Fruit fly (Drosophila melanogaster) whole organism, embryonic: ENCODE measurements around the gene Tlk.

ENCODE experiments used
- BtbVII ChIP-seq: fragments of 200-800 bp; sonication (Bioruptor generic); optimal IDR thresholded peaks from 3 replicates; lab custom pipeline; 2017; ENCODE audit warnings: missing biosample characterization, mild to moderate bottlenecking, missing genetic modification characterization
- CG1024 ChIP-seq: fragments of 200-800 bp; sonication (Bioruptor generic); IDR thresholded peaks from 2 replicates; pipeline ENCODE4 v1.3.6; 2022; ENCODE audit warnings: missing biosample characterization, missing genetic modification characterization
- CG10366 ChIP-seq: fragments of 200-800 bp; sonication (Bioruptor generic); IDR thresholded peaks from 2 replicates; pipeline ENCODE4 v1.3.6; 2022; ENCODE audit warnings: missing biosample characterization, missing genetic modification characterization
- CG10979 ChIP-seq: fragments of 200-800 bp; sonication (Bioruptor generic); optimal IDR thresholded peaks from 2 replicates; lab custom pipeline; 2018; ENCODE audit warnings: missing biosample characterization, mild to moderate bottlenecking, missing genetic modification characterization, moderate library complexity
- CG12104 ChIP-seq: fragments of 200-800 bp; sonication (Bioruptor generic); optimal IDR thresholded peaks from 3 replicates; lab custom pipeline; 2016; ENCODE audit warnings: missing biosample characterization, missing genetic modification characterization
- CG12769 ChIP-seq: fragments of 200-800 bp; sonication (Bioruptor generic); optimal IDR thresholded peaks from 2 replicates; lab custom pipeline; 2019; ENCODE audit warnings: missing biosample characterization, mild to moderate bottlenecking, missing genetic modification characterization, moderate library complexity
- CG12942 ChIP-seq: fragments of 200-800 bp; sonication (Bioruptor generic); optimal IDR thresholded peaks from 3 replicates; lab custom pipeline; 2016; ENCODE audit warnings: missing biosample characterization, missing genetic modification characterization
- CG13287 ChIP-seq: fragments of 200-800 bp; sonication (Bioruptor generic); IDR thresholded peaks from 2 replicates; pipeline ENCODE4 v1.3.6; 2022; ENCODE audit warnings: missing biosample characterization, missing genetic modification characterization; ENCODE audit not compliant: partially characterized antibody
- CG16779 ChIP-seq: fragments of 200-800 bp; sonication (Bioruptor generic); IDR thresholded peaks from 2 replicates; pipeline ENCODE4 v1.3.6; 2022; ENCODE audit warnings: missing biosample characterization, missing genetic modification characterization
- CG16813 ChIP-seq: fragments of 200-800 bp; sonication (Bioruptor generic); IDR thresholded peaks from 3 replicates; pipeline ENCODE4 v1.3.6; 2022; ENCODE audit warnings: missing biosample characterization, missing genetic modification characterization; ENCODE audit not compliant: partially characterized antibody
- CG17385 ChIP-seq: fragments of 200-800 bp; sonication (Bioruptor generic); optimal IDR thresholded peaks from 3 replicates; lab custom pipeline; 2018; ENCODE audit warnings: missing biosample characterization, mild to moderate bottlenecking, missing genetic modification characterization
- CG18262 ChIP-seq: fragments of 200-800 bp; optimal IDR thresholded peaks from 3 replicates; lab custom pipeline; 2019; ENCODE audit warnings: missing biosample characterization, mild to moderate bottlenecking, missing genetic modification characterization, moderate library complexity
- CG31224 ChIP-seq: fragments of 200-800 bp; sonication (Bioruptor generic); IDR thresholded peaks from 2 replicates; pipeline ENCODE4 v1.3.6; 2022; ENCODE audit warnings: missing biosample characterization, missing genetic modification characterization
- CG31441 ChIP-seq: fragments of 200-800 bp; sonication (Bioruptor generic); IDR thresholded peaks from 2 replicates; pipeline ENCODE4 v1.3.6; 2022; ENCODE audit warnings: missing biosample characterization, missing genetic modification characterization
- CG32772 ChIP-seq: fragments of 200-800 bp; sonication (Bioruptor generic); IDR thresholded peaks from 2 replicates; pipeline ENCODE4 v1.3.6; 2022; ENCODE audit warnings: missing biosample characterization, missing genetic modification characterization
- CG3281 ChIP-seq: fragments of 200-800 bp; sonication (Bioruptor generic); optimal IDR thresholded peaks from 3 replicates; lab custom pipeline; 2017; ENCODE audit warnings: missing biosample characterization, mild to moderate bottlenecking, missing genetic modification characterization
- CG42726 ChIP-seq: fragments of 200-800 bp; sonication (Bioruptor generic); IDR thresholded peaks from 2 replicates; pipeline ENCODE4 v1.3.6; 2022; ENCODE audit warnings: missing biosample characterization, missing genetic modification characterization; ENCODE audit not compliant: partially characterized antibody
- CG6272 ChIP-seq: fragments of 200-800 bp; sonication (Bioruptor generic); IDR thresholded peaks from 2 replicates; pipeline ENCODE4 v1.3.6; 2022; ENCODE audit warnings: missing biosample characterization, missing genetic modification characterization
- CG6791 ChIP-seq: fragments of 200-800 bp; sonication (Bioruptor generic); IDR thresholded peaks from 3 replicates; pipeline ENCODE4 v1.3.6; 2022; ENCODE audit warnings: missing biosample characterization, missing genetic modification characterization; ENCODE audit not compliant: partially characterized antibody
- CG7556 ChIP-seq: fragments of 200-800 bp; sonication (Bioruptor generic); optimal IDR thresholded peaks from 2 replicates; lab custom pipeline; 2017; ENCODE audit warnings: missing biosample characterization, mild to moderate bottlenecking, missing genetic modification characterization
- CG8359 ChIP-seq: fragments of 200-800 bp; sonication (Bioruptor generic); optimal IDR thresholded peaks from 2 replicates; lab custom pipeline; 2017; ENCODE audit warnings: missing biosample characterization, mild to moderate bottlenecking, missing genetic modification characterization, borderline replicate concordance
- CG8765 ChIP-seq: fragments of 200-800 bp; sonication (Bioruptor generic); IDR thresholded peaks from 2 replicates; pipeline ENCODE4 v1.3.6; 2022; ENCODE audit warnings: missing biosample characterization, missing genetic modification characterization
- CG9437 ChIP-seq: fragments of 200-800 bp; sonication (Bioruptor generic); optimal IDR thresholded peaks from 2 replicates; lab custom pipeline; 2018; ENCODE audit warnings: missing biosample characterization, mild to moderate bottlenecking, missing genetic modification characterization
- CG9727 ChIP-seq: fragments of 200-800 bp; sonication (Bioruptor generic); optimal IDR thresholded peaks from 3 replicates; lab custom pipeline; 2017; ENCODE audit warnings: missing biosample characterization, mild to moderate bottlenecking, missing genetic modification characterization
- Gug ChIP-seq: fragments of 200-800 bp; sonication (Bioruptor generic); IDR thresholded peaks from 4 replicates; pipeline ENCODE4 v1.3.6; 2022; ENCODE audit warnings: missing biosample characterization, missing genetic modification characterization
- Hr3 ChIP-seq: fragments of 200-800 bp; sonication (Bioruptor generic); optimal IDR thresholded peaks from 3 replicates; lab custom pipeline; 2016; ENCODE audit warnings: missing biosample characterization, missing genetic modification characterization
- Optix ChIP-seq: fragments of 200-800 bp; sonication (Bioruptor generic); IDR thresholded peaks from 3 replicates; pipeline ENCODE4 v1.3.6; 2022; ENCODE audit warnings: missing biosample characterization, missing genetic modification characterization
- Spps ChIP-seq: fragments of 200-800 bp; sonication (Bioruptor generic); optimal IDR thresholded peaks from 2 replicates; lab custom pipeline; 2018; ENCODE audit warnings: missing biosample characterization, mild to moderate bottlenecking, missing genetic modification characterization
- Xrp1 ChIP-seq: fragments of 200-800 bp; sonication (Bioruptor generic); IDR thresholded peaks from 2 replicates; pipeline ENCODE4 v1.3.6; 2022; ENCODE audit warnings: missing biosample characterization, missing genetic modification characterization
- bigmax ChIP-seq: fragments of 200-800 bp; sonication (Bioruptor generic); optimal IDR thresholded peaks from 2 replicates; lab custom pipeline; 2018; ENCODE audit warnings: missing biosample characterization, mild to moderate bottlenecking, missing genetic modification characterization
- cad ChIP-seq: fragments of >200 bp; optimal IDR thresholded peaks from 2 replicates; lab custom pipeline; 2017; ENCODE audit warnings: missing biosample characterization, missing genetic modification characterization
- chm ChIP-seq: fragments of 200-800 bp; sonication (Bioruptor generic); IDR thresholded peaks from 2 replicates; pipeline ENCODE4 v1.3.6; 2022; ENCODE audit warnings: missing biosample characterization, missing genetic modification characterization
- dmrt99B ChIP-seq: fragments of 200-800 bp; sonication (Bioruptor generic); optimal IDR thresholded peaks from 2 replicates; lab custom pipeline; 2018; ENCODE audit warnings: missing biosample characterization, mild to moderate bottlenecking, missing genetic modification characterization, moderate library complexity
- emc ChIP-seq: fragments of 200-800 bp; sonication (Bioruptor generic); optimal IDR thresholded peaks from 2 replicates; lab custom pipeline; 2016; ENCODE audit warnings: missing biosample characterization, missing genetic modification characterization
- fd3F ChIP-seq: fragments of 200-800 bp; sonication (Bioruptor generic); optimal IDR thresholded peaks from 2 replicates; lab custom pipeline; 2018; ENCODE audit warnings: missing biosample characterization, mild to moderate bottlenecking, missing genetic modification characterization, moderate library complexity
- fd96Cb ChIP-seq: fragments of 200-800 bp; sonication (Bioruptor generic); optimal IDR thresholded peaks from 2 replicates; lab custom pipeline; 2018; ENCODE audit warnings: missing biosample characterization, mild to moderate bottlenecking, missing genetic modification characterization, moderate library complexity
- grn ChIP-seq: fragments of 200-800 bp; sonication (Bioruptor generic); optimal IDR thresholded peaks from 3 replicates; lab custom pipeline; 2017; ENCODE audit warnings: missing biosample characterization, missing genetic modification characterization
- gro ChIP-seq: fragments of 200-800 bp; sonication (Bioruptor generic); optimal IDR thresholded peaks from 2 replicates; lab custom pipeline; 2016; ENCODE audit warnings: missing biosample characterization, missing genetic modification characterization
- gt ChIP-seq: fragments of 200-800 bp; sonication (Bioruptor generic); IDR thresholded peaks from 2 replicates; pipeline ENCODE4 v1.3.6; 2022; ENCODE audit warnings: missing biosample characterization, missing genetic modification characterization
- ham ChIP-seq: fragments of 200-800 bp; sonication (Bioruptor generic); IDR thresholded peaks from 2 replicates; pipeline ENCODE4 v1.3.6; 2022; ENCODE audit warnings: missing biosample characterization, missing genetic modification characterization
- hbn ChIP-seq: fragments of 200-800 bp; sonication (Bioruptor generic); IDR thresholded peaks from 2 replicates; pipeline ENCODE4 v1.3.6; 2022; ENCODE audit warnings: missing biosample characterization, missing genetic modification characterization; ENCODE audit not compliant: partially characterized antibody
- jumu ChIP-seq: fragments of 200-800 bp; sonication (Bioruptor generic); optimal IDR thresholded peaks from 3 replicates; lab custom pipeline; 2016; ENCODE audit warnings: missing biosample characterization, missing genetic modification characterization
- kay ChIP-seq: fragments of 200-800 bp; sonication (Bioruptor generic); optimal IDR thresholded peaks from 2 replicates; lab custom pipeline; 2016; ENCODE audit warnings: missing biosample characterization, missing genetic modification characterization
- luna ChIP-seq: fragments of 200-800 bp; sonication (Bioruptor generic); optimal IDR thresholded peaks from 2 replicates; lab custom pipeline; 2016; ENCODE audit warnings: missing biosample characterization, missing genetic modification characterization
- odd ChIP-seq: fragments of 200-800 bp; sonication (Bioruptor generic); optimal IDR thresholded peaks from 2 replicates; lab custom pipeline; 2017; ENCODE audit warnings: missing biosample characterization, mild to moderate bottlenecking, missing genetic modification characterization
- org-1 ChIP-seq: fragments of 200-800 bp; sonication (Bioruptor generic); optimal IDR thresholded peaks from 2 replicates; lab custom pipeline; 2017; ENCODE audit warnings: missing biosample characterization, missing genetic modification characterization
- pita ChIP-seq: fragments of 200-800 bp; sonication (Bioruptor generic); optimal IDR thresholded peaks from 2 replicates; lab custom pipeline; 2017; ENCODE audit warnings: missing biosample characterization, mild to moderate bottlenecking, missing genetic modification characterization
- sens ChIP-seq: fragments of 200-800 bp; sonication (Bioruptor generic); peaks from one replicate; lab custom pipeline; 2016; ENCODE audit warnings: missing biosample characterization, missing genetic modification characterization
- unpg ChIP-seq: fragments of 200-800 bp; sonication (Bioruptor generic); optimal IDR thresholded peaks from 3 replicates; lab custom pipeline; 2018; ENCODE audit warnings: missing biosample characterization, mild to moderate bottlenecking, missing genetic modification characterization, moderate library complexity
- vvl ChIP-seq: fragments of 200-800 bp; sonication (Bioruptor generic); IDR thresholded peaks from 2 replicates; pipeline ENCODE4 v1.3.6; 2022; ENCODE audit warnings: missing biosample characterization, missing genetic modification characterization

The Tlk gene

dm6 chrX:3742002-3742722 lies 22.4 kb downstream of the Tlk start (continued):
- TF ChIP-seq CG42726 (GFP tag; lab: Robert Waterston, UW) (no peak), CG9437 (GFP tag; lab: Kevin White, UChicago) (peak; percentile 92), Spps (tag; lab: Kevin White, UChicago) (peak; percentile 99), CG12104 (GFP tag; lab: Kevin White, UChicago) (peak; percentile 99), CG32772 (GFP tag; lab: Robert Waterston, UW) (peak; percentile 99), vvl (GFP tag; lab: Robert Waterston, UW) (peak; percentile 100), CG12942 (GFP tag; lab: Kevin White, UChicago) (peak; percentile 99), CG8765 (peak; percentile 99), hbn (GFP tag; lab: Robert Waterston, UW) (no peak), CG9727 (GFP tag; lab: Kevin White, UChicago) (peak; percentile 100), CG8359 (GFP tag; lab: Kevin White, UChicago) (peak; percentile 96), CG10979 (tag; lab: Kevin White, UChicago) (peak; percentile 99), CG16779 (peak; percentile 99), kay (peak; percentile 99), Gug (GFP tag; lab: Robert Waterston, UW) (peak; percentile 99), dmrt99B (tag; lab: Kevin White, UChicago) (peak; percentile 100), grn (peak; percentile 94), emc (peak; percentile 98), Optix (GFP tag; lab: Robert Waterston, UW) (peak; percentile 100), CG18262 (tag; lab: Kevin White, UChicago) (peak; percentile 99), pita (no peak), ham (GFP tag; lab: Robert Waterston, UW) (peak; percentile 98), unpg (peak; percentile 100), gro (GFP tag; lab: Kevin White, UChicago) (peak; percentile 99), CG13287 (GFP tag; lab: Robert Waterston, UW) (peak; percentile 25), sens (GFP tag; lab: Kevin White, UChicago) (peak; percentile 100), jumu (GFP tag; lab: Kevin White, UChicago) (peak; percentile 99), org-1 (GFP tag; lab: Kevin White, UChicago) (peak; percentile 100), CG1024 (GFP tag; lab: Robert Waterston, UW) (peak; percentile 98), CG12769 (tag; lab: Kevin White, UChicago) (peak; percentile 100), CG6272 (peak; percentile 99), Xrp1 (GFP tag; lab: Robert Waterston, UW) (peak; percentile 100), CG3281 (GFP tag; lab: Kevin White, UChicago) (peak; percentile 99), CG7556 (GFP tag; lab: Kevin White, UChicago) (peak; percentile 100), CG31441 (GFP tag; lab: Robert Waterston, UW) (peak; percentile 99), chm (GFP tag; lab: Robert Waterston, UW) (peak; percentile 100), CG17385 (peak; percentile 99), CG6791 (GFP tag; lab: Robert Waterston, UW) (peak; percentile 37; the same call in 1 of the 3 replicates), CG16813 (GFP tag; lab: Robert Waterston, UW) (peak; percentile 47; the same call in 2 of the 3 replicates), Hr3 (GFP tag; lab: Kevin White, UChicago) (peak; percentile 99), BtbVII (GFP tag; lab: Kevin White, UChicago) (peak; percentile 99), odd (GFP tag; lab: Kevin White, UChicago) (peak; percentile 99), cad (GFP tag; lab: Kevin White, UChicago) (peak; percentile 58), gt (GFP tag; lab: Robert Waterston, UW) (peak; percentile 99), fd3F (GFP tag; lab: Kevin White, UChicago) (peak; percentile 99), CG31224 (GFP tag; lab: Robert Waterston, UW) (peak; percentile 100), bigmax (peak; percentile 83), luna (GFP tag; lab: Kevin White, UChicago) (peak; percentile 96), fd96Cb (tag; lab: Kevin White, UChicago) (peak; percentile 99), CG10366 (peak; percentile 100)
